Worm (Caenorhabditis elegans) whole organism, L4 larva: ENCODE results near the gene ain-1.
A peak's percentile ranks its signal among the peaks of the same experiment; 100 is the strongest.

Source experiments
- F10B5.3 ChIP-seq: sonication (generic microtip); optimal IDR thresholded peaks from 2 replicates; lab custom pipeline; 2016; ENCODE audit warnings: mild to moderate bottlenecking, missing genetic modification characterization, missing compliant biosample characterization
- F26F4.8 ChIP-seq: fragments of 200-800 bp; sonication (Bioruptor generic); conservative IDR thresholded peaks from 2 replicates; pipeline ENCODE4 v1.3.6; 2022; ENCODE audit warnings: missing genetic modification characterization, missing compliant biosample characterization
- R02D3.7 ChIP-seq: fragments of 150-350 bp; sonication (generic microtip); optimal IDR thresholded peaks from 3 replicates; lab custom pipeline; 2014; ENCODE audit warnings: missing biosample characterization, missing genetic modification characterization
- Y48G9A.11 ChIP-seq: fragments of 200-800 bp; sonication (Bioruptor generic); IDR thresholded peaks from 2 replicates; pipeline ENCODE4 v1.3.6; 2022; ENCODE audit warnings: missing genetic modification reagents, missing genetic modification characterization, missing compliant biosample characterization
- Y5F2A.4 ChIP-seq: fragments of 200-800 bp; sonication (Bioruptor generic); optimal IDR thresholded peaks from 2 replicates; lab custom pipeline; 2018; ENCODE audit warnings: mild to moderate bottlenecking, missing genetic modification characterization, missing compliant biosample characterization
- Y75B8A.6 ChIP-seq: fragments of 200-800 bp; sonication (Bioruptor generic); IDR thresholded peaks from 2 replicates; pipeline ENCODE4 v1.3.6; 2022; ENCODE audit warnings: missing genetic modification reagents, missing genetic modification characterization, missing compliant biosample characterization
- ZK337.2 ChIP-seq: fragments of 200-800 bp; sonication (Bioruptor generic); IDR thresholded peaks from 2 replicates; pipeline ENCODE4 v1.3.6; 2022; ENCODE audit warnings: missing genetic modification reagents, missing genetic modification characterization, missing compliant biosample characterization
- aly-2 ChIP-seq: sonication (generic microtip); optimal IDR thresholded peaks from 2 replicates; lab custom pipeline; 2018; ENCODE audit warnings: missing biosample characterization, missing genetic modification characterization
- arid-1 ChIP-seq: fragments of 200-800 bp; sonication (Bioruptor generic); conservative IDR thresholded peaks from 2 replicates; pipeline ENCODE4 v1.3.6; 2022; ENCODE audit warnings: missing genetic modification reagents, missing genetic modification characterization, missing compliant biosample characterization
- ceh-32 ChIP-seq: sonication (generic microtip); optimal IDR thresholded peaks from 2 replicates; lab custom pipeline; 2016; ENCODE audit warnings: mild to moderate bottlenecking, missing genetic modification characterization, missing compliant biosample characterization; ENCODE audit not compliant: poor library complexity
- ceh-44 ChIP-seq: fragments of 200-800 bp; sonication (Bioruptor generic); IDR thresholded peaks from 2 replicates; pipeline ENCODE4 v1.3.6; 2022; ENCODE audit warnings: missing genetic modification reagents, missing genetic modification characterization, missing compliant biosample characterization
- ceh-62 ChIP-seq: sonication (generic microtip); optimal IDR thresholded peaks from 2 replicates; lab custom pipeline; 2017; ENCODE audit warnings: missing biosample characterization, missing genetic modification characterization
- ceh-82 ChIP-seq: sonication (generic microtip); optimal IDR thresholded peaks from 2 replicates; lab custom pipeline; 2017; ENCODE audit warnings: missing biosample characterization, missing genetic modification characterization
- cey-2 ChIP-seq: sonication (generic microtip); optimal IDR thresholded peaks from 3 replicates; lab custom pipeline; 2017; ENCODE audit warnings: missing genetic modification characterization, mild to moderate bottlenecking, missing compliant biosample characterization, antibody characterized with exemption, borderline replicate concordance; ENCODE audit not compliant: insufficient read depth
- ctbp-1 ChIP-seq: fragments of 200-800 bp; sonication (Bioruptor generic); IDR thresholded peaks from 2 replicates; pipeline ENCODE4 v1.3.6; 2022; ENCODE audit warnings: missing genetic modification reagents, missing genetic modification characterization, missing compliant biosample characterization
- dmd-6 ChIP-seq: fragments of 200-800 bp; sonication (Bioruptor generic); IDR thresholded peaks from 2 replicates; pipeline ENCODE4 v1.3.6; 2022; ENCODE audit warnings: missing genetic modification reagents, missing genetic modification characterization, missing compliant biosample characterization
- duxl-1 ChIP-seq: sonication (generic microtip); optimal IDR thresholded peaks from 2 replicates; lab custom pipeline; 2016; ENCODE audit warnings: mild to moderate bottlenecking, missing genetic modification characterization, moderate library complexity, missing compliant biosample characterization; ENCODE audit not compliant: poor library complexity
- dve-1 ChIP-seq: sonication (generic microtip); optimal IDR thresholded peaks from 2 replicates; lab custom pipeline; 2017; ENCODE audit warnings: antibody characterized with exemption, mild to moderate bottlenecking, missing genetic modification characterization, missing compliant biosample characterization; ENCODE audit not compliant: insufficient read depth
- fos-1 ChIP-seq: fragments of 150-350 bp; optimal IDR thresholded peaks from 2 replicates; lab custom pipeline; 2014; ENCODE audit warnings: missing biosample characterization, missing genetic modification characterization
- hif-1 ChIP-seq, 2 experiments: sonication (generic microtip); optimal IDR thresholded peaks; 2 replicates each; lab custom pipeline; 2016 to 2017; ENCODE audit warnings: missing compliant biosample characterization in 2 of 2, missing genetic modification characterization in 2 of 2, missing genetic modification reagents in 2 of 2, missing genotype in 2 of 2, mild to moderate bottlenecking in 1 of 2
- hmg-1.1 ChIP-seq: fragments of 200-800 bp; sonication (Bioruptor generic); IDR thresholded peaks from 2 replicates; pipeline ENCODE4 v1.3.6; 2022; ENCODE audit warnings: missing genetic modification reagents, missing genetic modification characterization, missing compliant biosample characterization
- jun-1 ChIP-seq: fragments of 150-350 bp; optimal IDR thresholded peaks from 2 replicates; lab custom pipeline; 2014; ENCODE audit warnings: missing biosample characterization, missing genetic modification reagents, missing genetic modification characterization
- lin-1 ChIP-seq: fragments of 200-800 bp; sonication (Bioruptor generic); IDR thresholded peaks from 2 replicates; pipeline ENCODE4 v1.3.6; 2022; ENCODE audit warnings: missing genetic modification reagents, missing genetic modification characterization, missing compliant biosample characterization
- lin-39 ChIP-seq: fragments of 150-350 bp; optimal IDR thresholded peaks from 2 replicates; lab custom pipeline; 2014; ENCODE audit warnings: missing biosample characterization, missing genetic modification reagents, missing genetic modification characterization
- madf-5 ChIP-seq, 2 experiments: fragments of 200-800 bp; sonication (Bioruptor generic); IDR thresholded peaks; 2 replicates each; pipeline ENCODE4 v1.3.6; 2022; ENCODE audit warnings: missing compliant biosample characterization in 2 of 2, missing genetic modification characterization in 2 of 2
- madf-9 ChIP-seq: fragments of 200-800 bp; sonication (Bioruptor generic); conservative IDR thresholded peaks from 2 replicates; pipeline ENCODE4 v1.3.6; 2022; ENCODE audit warnings: missing genetic modification reagents, missing genetic modification characterization, missing compliant biosample characterization
- mdt-29 ChIP-seq: fragments of 200-800 bp; sonication (Bioruptor generic); IDR thresholded peaks from 2 replicates; pipeline ENCODE4 v1.3.6; 2022; ENCODE audit warnings: missing genetic modification reagents, missing genetic modification characterization, missing compliant biosample characterization
- mxl-3 ChIP-seq: fragments of 200-800 bp; sonication (Bioruptor generic); optimal IDR thresholded peaks from 2 replicates; lab custom pipeline; 2018; ENCODE audit warnings: mild to moderate bottlenecking, missing genetic modification characterization, missing compliant biosample characterization
- nhr-10 ChIP-seq: fragments of 150-350 bp; optimal IDR thresholded peaks from 2 replicates; lab custom pipeline; 2014; ENCODE audit warnings: missing biosample characterization, missing genetic modification characterization
- nhr-102 ChIP-seq: sonication (generic microtip); optimal IDR thresholded peaks from 2 replicates; lab custom pipeline; 2016; ENCODE audit warnings: mild to moderate bottlenecking, missing genetic modification characterization, moderate library complexity, missing compliant biosample characterization
- nhr-237 ChIP-seq: sonication (generic microtip); optimal IDR thresholded peaks from 2 replicates; lab custom pipeline; 2017; ENCODE audit warnings: missing biosample characterization, missing genetic modification characterization
- nhr-25 ChIP-seq: sonication (generic microtip); optimal IDR thresholded peaks from 2 replicates; lab custom pipeline; 2017; ENCODE audit warnings: missing genetic modification characterization, mild to moderate bottlenecking, missing compliant biosample characterization, antibody characterized with exemption, moderate library complexity, borderline replicate concordance; ENCODE audit not compliant: insufficient read depth
- nhr-41 ChIP-seq: fragments of 200-800 bp; sonication (Bioruptor generic); IDR thresholded peaks from 2 replicates; pipeline ENCODE4 v1.3.6; 2022; ENCODE audit warnings: missing genetic modification reagents, missing genetic modification characterization, missing compliant biosample characterization
- nhr-48 ChIP-seq: sonication (generic microtip); optimal IDR thresholded peaks from 2 replicates; lab custom pipeline; 2016; ENCODE audit warnings: mild to moderate bottlenecking, missing genetic modification characterization, missing compliant biosample characterization
- php-3 ChIP-seq: fragments of 200-800 bp; sonication (Bioruptor generic); IDR thresholded peaks from 2 replicates; pipeline ENCODE4 v1.3.6; 2022; ENCODE audit warnings: missing genetic modification reagents, missing genetic modification characterization, missing compliant biosample characterization
- rbr-2 ChIP-seq: sonication (generic microtip); optimal IDR thresholded peaks from 2 replicates; lab custom pipeline; 2016; ENCODE audit warnings: missing genotype, missing genetic modification characterization, missing compliant biosample characterization
- saeg-2 ChIP-seq: fragments of 200-800 bp; sonication (Bioruptor generic); IDR thresholded peaks from 2 replicates; pipeline ENCODE4 v1.3.6; 2022; ENCODE audit warnings: missing genetic modification reagents, missing genetic modification characterization, missing compliant biosample characterization
- sdz-12 ChIP-seq: fragments of 200-800 bp; sonication (Bioruptor generic); optimal IDR thresholded peaks from 2 replicates; lab custom pipeline; 2018; ENCODE audit warnings: mild to moderate bottlenecking, missing genetic modification characterization, missing compliant biosample characterization
- set-16 ChIP-seq: fragments of 200-800 bp; sonication (Bioruptor generic); IDR thresholded peaks from 2 replicates; pipeline ENCODE4 v1.3.6; 2022; ENCODE audit warnings: missing genetic modification reagents, missing genetic modification characterization, missing compliant biosample characterization
- skn-1 ChIP-seq: fragments of 150-350 bp; optimal IDR thresholded peaks from 2 replicates; lab custom pipeline; 2014; ENCODE audit warnings: missing biosample characterization, missing genetic modification characterization
- snpc-1.2 ChIP-seq: fragments of 200-800 bp; sonication (Bioruptor generic); IDR thresholded peaks from 2 replicates; pipeline ENCODE4 v1.3.6; 2022; ENCODE audit warnings: missing genetic modification reagents, missing genetic modification characterization, missing compliant biosample characterization
- spr-1 ChIP-seq: sonication (generic microtip); optimal IDR thresholded peaks from 2 replicates; lab custom pipeline; 2016; ENCODE audit warnings: mild to moderate bottlenecking, missing genetic modification characterization, missing compliant biosample characterization
- spr-3 ChIP-seq: fragments of 200-800 bp; sonication (Bioruptor generic); optimal IDR thresholded peaks from 2 replicates; lab custom pipeline; 2018; ENCODE audit warnings: mild to moderate bottlenecking, missing genetic modification characterization, missing compliant biosample characterization
- unc-130 ChIP-seq: sonication (generic microtip); optimal IDR thresholded peaks from 2 replicates; lab custom pipeline; 2016; ENCODE audit warnings: missing genetic modification reagents, missing genetic modification characterization, missing compliant biosample characterization
- unc-62 ChIP-seq, 3 experiments: fragments of 150-350 bp in 1 of 3; sonication (generic microtip); optimal IDR thresholded peaks in 2 of 3; peaks in 1 of 3; 1 replicate in 1 of 3; 2 replicates in 2 of 3; lab custom pipeline; 2014 to 2017; ENCODE audit warnings: missing biosample characterization in 3 of 3, missing genetic modification characterization in 3 of 3, missing genetic modification reagents in 3 of 3, missing genotype in 1 of 3
- zfp-2 ChIP-seq: sonication (generic microtip); optimal IDR thresholded peaks from 2 replicates; lab custom pipeline; 2016; ENCODE audit warnings: mild to moderate bottlenecking, missing genetic modification characterization, missing compliant biosample characterization
- zip-2 ChIP-seq: fragments of 150-350 bp; optimal IDR thresholded peaks from 2 replicates; lab custom pipeline; 2014; ENCODE audit warnings: missing biosample characterization, missing genetic modification characterization

Gene ain-1

ce11 chrX:16590230-16590629 is 23.0 kb upstream of the ain-1 start (continued):
- TF ChIP-seq ceh-44 (GFP tag; lab: Robert Waterston, UW) (no peak), Y5F2A.4 (GFP tag; lab: Kevin White, UChicago) (no peak), saeg-2 (GFP tag; lab: Robert Waterston, UW) (no peak), Y75B8A.6 (no peak), ctbp-1 (GFP tag; lab: Robert Waterston, UW) (no peak), aly-2 (tag; lab: Kevin White, UChicago) (no peak), php-3 (GFP tag; lab: Robert Waterston, UW) (peak; percentile 29; the same call in 1 of the 2 replicates), spr-3 (GFP tag; lab: Kevin White, UChicago) (no peak), ceh-82 (tag; lab: Kevin White, UChicago) (no peak), skn-1 (tag; lab: Kevin White, UChicago) (no peak), nhr-48 (no peak), unc-130 (GFP tag; lab: Kevin White, UChicago) (no peak), zip-2 (no peak), mdt-29 (GFP tag; lab: Robert Waterston, UW) (0 out of 2 replicates have a peak, but pooled peaks have one; percentile 12), hmg-1.1 (GFP tag; lab: Robert Waterston, UW) (no peak), set-16 (no peak), F26F4.8 (peak; percentile 65; the same call in 1 of the 2 replicates), dmd-6 (peak; percentile 46; the same call in 1 of the 2 replicates), unc-62 (GFP tag; optimal IDR thresholded peaks at IDR 0.05 in 1 of 2; lab: Kevin White, UChicago) (no peak), unc-62 (tag; optimal IDR thresholded peaks at IDR 0.05; lab: Kevin White, UChicago) (no peak), Y48G9A.11 (GFP tag; lab: Robert Waterston, UW) (no peak), nhr-41 (GFP tag; lab: Robert Waterston, UW) (no peak), nhr-237 (tag; lab: Kevin White, UChicago) (no peak), duxl-1 (tag; lab: Kevin White, UChicago) (no peak), nhr-102 (tag; lab: Kevin White, UChicago) (no peak), nhr-25 (tag; lab: Kevin White, UChicago) (no peak), jun-1 (tag; lab: Kevin White, UChicago) (no peak), madf-5 (GFP tag; IDR thresholded peaks at IDR 0.05; lab: Robert Waterston, UW) (no peak), cey-2 (tag; lab: Kevin White, UChicago) (no peak), ZK337.2 (no peak), dve-1 (tag; lab: Kevin White, UChicago) (no peak), arid-1 (0 out of 2 replicates have a peak, but pooled peaks have one; percentile 23), zfp-2 (tag; lab: Kevin White, UChicago) (no peak), spr-1 (no peak)

- TF ChIP-seq ceh-32 (tag; lab: Kevin White, UChicago) (peak; percentile 14), snpc-1.2 (GFP tag; lab: Robert Waterston, UW) (peak; percentile 85), mxl-3 (GFP tag; lab: Kevin White, UChicago) (peak; percentile 50), ZK337.2 (peak; percentile 72), aly-2 (tag; lab: Kevin White, UChicago) (no peak), skn-1 (tag; lab: Kevin White, UChicago) (no peak), zfp-2 (tag; lab: Kevin White, UChicago) (peak; percentile 1), F10B5.3 (tag; lab: Kevin White, UChicago) (peak; percentile 36), Y48G9A.11 (GFP tag; lab: Robert Waterston, UW) (peak; percentile 63; the same call in 1 of the 2 replicates), nhr-10 (tag; lab: Kevin White, UChicago) (no peak), ceh-62 (tag; lab: Kevin White, UChicago) (no peak), rbr-2 (tag; lab: Kevin White, UChicago) (peak; percentile 80), ceh-44 (GFP tag; lab: Robert Waterston, UW) (peak; percentile 68), spr-1 (peak; percentile 71), madf-9 (GFP tag; lab: Robert Waterston, UW) (peak; percentile 81), R02D3.7 (tag; lab: Kevin White, UChicago) (no peak), lin-39 (tag; lab: Kevin White, UChicago) (no peak), madf-5 (GFP tag; IDR thresholded peaks at IDR 0.05; lab: Robert Waterston, UW) (peak; percentile 80 to 86), duxl-1 (tag; lab: Kevin White, UChicago) (peak; percentile 69), lin-1 (peak; percentile 43; the same call in 1 of the 2 replicates), nhr-25 (tag; lab: Kevin White, UChicago) (peak; percentile 33), hif-1 (tag; optimal IDR thresholded peaks at IDR 0.05; lab: Kevin White, UChicago) (peak in 1 of 2 experiments; percentile 53), fos-1 (tag; lab: Kevin White, UChicago) (no peak), unc-130 (GFP tag; lab: Kevin White, UChicago) (peak; percentile 51), nhr-237 (tag; lab: Kevin White, UChicago) (no peak), sdz-12 (GFP tag; lab: Kevin White, UChicago) (peak; percentile 8)
Measured at ce11 chrX:16590803-16591202, 22.4 kb upstream of the ain-1 start.
